Fruit fly (Drosophila melanogaster): ENCODE data around the gene CG32512.

Gene CG32512

DNA sequence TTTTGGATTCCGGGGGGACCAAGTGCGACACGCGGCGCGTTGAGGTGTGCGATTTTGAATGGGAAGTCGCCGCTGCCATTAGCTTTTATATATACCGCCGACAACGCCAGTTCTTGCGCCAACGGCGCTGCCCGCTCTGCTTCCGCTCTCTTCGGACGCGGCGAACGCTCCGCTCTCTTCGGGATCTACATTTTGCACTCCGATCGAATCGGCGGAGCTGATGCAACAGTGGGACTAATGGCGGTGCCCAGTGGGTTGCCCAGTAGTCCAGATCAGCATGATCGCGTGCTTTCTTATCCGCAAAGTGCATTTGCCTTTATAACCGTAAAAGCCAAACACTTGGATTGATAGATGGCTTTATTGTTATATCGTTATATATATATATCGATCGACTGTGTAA, at the start of gene CG32512:
Gene CG32512 (minus strand): TSS at position 67 of the 400 bp plus-strand sequence.
- TF ChIP-seq CG3919 (GFP tag; optimal IDR thresholded peaks at IDR 0.05) (no peak), fkh (GFP tag; optimal IDR thresholded peaks at IDR 0.05) (no peak), Hr38 (GFP tag; optimal IDR thresholded peaks at IDR 0.05) (no peak), Hr4 (GFP tag; optimal IDR thresholded peaks at IDR 0.05) (no peak), CG6163 (GFP tag; IDR thresholded peaks at IDR 0.05) (peak; percentile 49), eg (GFP tag; IDR thresholded peaks at IDR 0.05) (peak; percentile 53; the same call in 1 of the 3 replicates), Ets21C (GFP tag; optimal IDR thresholded peaks at IDR 0.05) (no peak), CG11902 (GFP tag; optimal IDR thresholded peaks at IDR 0.05) (no peak), Sox102F (GFP tag; optimal IDR thresholded peaks at IDR 0.05) (no peak), vri (GFP tag; optimal IDR thresholded peaks at IDR 0.05) (peak; percentile 16), CG10669 (GFP tag; optimal IDR thresholded peaks at IDR 0.05) (no peak), CG32006 (GFP tag; optimal IDR thresholded peaks at IDR 0.05) (no peak), Ets96B (tag; optimal IDR thresholded peaks at IDR 0.05) (no peak), CG4318 (GFP tag; optimal IDR thresholded peaks at IDR 0.05) (no peak), CG8119 (GFP tag; IDR thresholded peaks at IDR 0.05) (peak; percentile 13; the same call in 1 of the 3 replicates), CG15336 (GFP tag; IDR thresholded peaks at IDR 0.05) (peak; percentile 12; the same call in 1 of the 2 replicates), ss (GFP tag; optimal IDR thresholded peaks at IDR 0.05) (no peak), CG6792 (GFP tag; optimal IDR thresholded peaks at IDR 0.05) (no peak), acj6 (GFP tag; optimal IDR thresholded peaks at IDR 0.05) (no peak), spab (GFP tag; optimal IDR thresholded peaks at IDR 0.05) (no peak), Eip75B (GFP tag; optimal IDR thresholded peaks at IDR 0.05) (no peak), Eip93F (GFP tag; optimal IDR thresholded peaks at IDR 0.05) (no peak), CG7368 (GFP tag; optimal IDR thresholded peaks at IDR 0.05) (no peak), salr (GFP tag; optimal IDR thresholded peaks at IDR 0.05) (no peak), CG9139 (GFP tag; optimal IDR thresholded peaks at IDR 0.05) (no peak), fd85E (GFP tag; optimal IDR thresholded peaks at IDR 0.05) (no peak), CG6808 (GFP tag; optimal IDR thresholded peaks at IDR 0.05) (no peak), CG3032 (tag; optimal IDR thresholded peaks at IDR 0.05) (no peak), CG11762 (GFP tag; optimal IDR thresholded peaks at IDR 0.05; ENCODE audit: insufficient read depth) (no peak), CG34406 (GFP tag; optimal IDR thresholded peaks at IDR 0.05) (no peak), CG16779 (tag; optimal IDR thresholded peaks at IDR 0.05) (no peak), topi (GFP tag; optimal IDR thresholded peaks at IDR 0.05) (no peak), CG10631 (GFP tag; optimal IDR thresholded peaks at IDR 0.05) (no peak), dac (GFP tag; optimal IDR thresholded peaks at IDR 0.05) (no peak), fd59A (GFP tag; optimal IDR thresholded peaks at IDR 0.05) (no peak), Blimp-1 (GFP tag; optimal IDR thresholded peaks at IDR 0.05) (no peak), dsx (GFP tag; optimal IDR thresholded peaks at IDR 0.05; ENCODE audit: poor library complexity, severe bottlenecking) (no peak), Sox15 (GFP tag; optimal IDR thresholded peaks at IDR 0.05) (no peak), CG8632 (GFP tag; optimal IDR thresholded peaks at IDR 0.05) (no peak), Hr39 (GFP tag; optimal IDR thresholded peaks at IDR 0.05) (peak; percentile 1), CG6854 (GFP tag; optimal IDR thresholded peaks at IDR 0.05) (no peak), Sox14 (GFP tag; optimal IDR thresholded peaks at IDR 0.05) (no peak), OdsH (GFP tag; optimal IDR thresholded peaks at IDR 0.05) (no peak), CG11294 (GFP tag; IDR thresholded peaks at IDR 0.05) (no peak), Lpt (GFP tag; optimal IDR thresholded peaks at IDR 0.05) (no peak), pdm3 (GFP tag; optimal IDR thresholded peaks at IDR 0.05) (no peak), CG8319 (GFP tag; optimal IDR thresholded peaks at IDR 0.05) (no peak), Gug (GFP tag; IDR thresholded peaks at IDR 0.05) (no peak), net (GFP tag; optimal IDR thresholded peaks at IDR 0.05) (no peak), svp (GFP tag) (no peak)

Measured in whole organism, prepupa.